Fruit fly (Drosophila melanogaster) whole organism: ENCODE data around the gene Syt1.

Source experiments
- pan ChIP-seq: fragments of >200 bp; optimal IDR thresholded peaks from 2 replicates; lab custom pipeline; 2017
- psq ChIP-seq: fragments of >200 bp; optimal IDR thresholded peaks from 2 replicates; lab custom pipeline; 2017

- TF ChIP-seq psq (lab: Kevin White, UChicago) (no peak), pan (lab: Kevin White, UChicago) (no peak)
Measured at dm6 chr2L:2800956-2801776, 1.4 kb upstream of the Syt1 start.
